Fruit fly (Drosophila melanogaster) whole organism, embryonic: ENCODE results near the gene CG13138.

Experiments
- Asciz ChIP-seq: fragments of 200-800 bp; sonication (Bioruptor generic); optimal IDR thresholded peaks from 2 replicates; lab custom pipeline; 2017; ENCODE audit warnings: missing biosample characterization, mild to moderate bottlenecking, missing genetic modification characterization, missing genetic modification reagents
- Awh ChIP-seq: fragments of 200-800 bp; sonication (Bioruptor generic); IDR thresholded peaks from 2 replicates; pipeline ENCODE4, ENCODE4 v1.3.6; 2022; ENCODE audit warnings: missing biosample characterization, missing genetic modification characterization
- Bdp1 ChIP-seq: fragments of 200-800 bp; sonication (Bioruptor generic); optimal IDR thresholded peaks from 3 replicates; lab custom pipeline; 2016; ENCODE audit warnings: missing biosample characterization, missing genetic modification characterization
- BtbVII ChIP-seq: fragments of 200-800 bp; sonication (Bioruptor generic); optimal IDR thresholded peaks from 3 replicates; lab custom pipeline; 2017; ENCODE audit warnings: missing biosample characterization, mild to moderate bottlenecking, missing genetic modification characterization
- C15 ChIP-seq: fragments of 200-800 bp; sonication (Bioruptor generic); IDR thresholded peaks from 3 replicates; pipeline ENCODE4 v1.3.6; 2022; ENCODE audit warnings: missing biosample characterization, missing genetic modification characterization
- CG11085 ChIP-seq: fragments of 200-800 bp; sonication (Bioruptor generic); IDR thresholded peaks from 2 replicates; pipeline ENCODE4 v1.3.6; 2022; ENCODE audit warnings: missing biosample characterization, missing genetic modification characterization
- CG11247 ChIP-seq: fragments of 200-800 bp; sonication (Bioruptor generic); IDR thresholded peaks from 2 replicates; pipeline ENCODE4 v1.3.6; 2022; ENCODE audit warnings: missing biosample characterization, missing genetic modification characterization
- CG13424 ChIP-seq: fragments of 200-800 bp; sonication (Bioruptor generic); optimal IDR thresholded peaks from 2 replicates; lab custom pipeline; 2019; ENCODE audit warnings: missing biosample characterization, mild to moderate bottlenecking, missing genetic modification characterization, moderate library complexity
- CG13894 ChIP-seq: fragments of 200-800 bp; sonication (Bioruptor generic); optimal IDR thresholded peaks from 3 replicates; lab custom pipeline; 2018; ENCODE audit warnings: missing biosample characterization, mild to moderate bottlenecking, missing genetic modification characterization, moderate library complexity
- CG14860 ChIP-seq: fragments of 200-800 bp; sonication (Bioruptor generic); IDR thresholded peaks from 3 replicates; pipeline ENCODE4 v1.3.6; 2022; ENCODE audit warnings: missing biosample characterization, missing genetic modification characterization; ENCODE audit not compliant: partially characterized antibody
- CG14965 ChIP-seq: fragments of 200-800 bp; sonication (Bioruptor generic); optimal IDR thresholded peaks from 2 replicates; lab custom pipeline; 2016; ENCODE audit warnings: missing biosample characterization, missing genetic modification characterization, borderline replicate concordance
- CG2199 ChIP-seq: fragments of 200-800 bp; sonication (Bioruptor generic); IDR thresholded peaks from 3 replicates; pipeline ENCODE4 v1.3.6; 2022; ENCODE audit warnings: missing biosample characterization, missing genetic modification characterization
- CG30403 ChIP-seq: fragments of 200-800 bp; sonication (Bioruptor generic); optimal IDR thresholded peaks from 3 replicates; lab custom pipeline; 2016; ENCODE audit warnings: missing biosample characterization, missing genetic modification characterization
- CG30431 ChIP-seq: fragments of 200-800 bp; sonication (Bioruptor generic); optimal IDR thresholded peaks from 2 replicates; lab custom pipeline; 2017; ENCODE audit warnings: missing biosample characterization, missing genetic modification characterization
- CG31441 ChIP-seq: fragments of 200-800 bp; sonication (Bioruptor generic); IDR thresholded peaks from 2 replicates; pipeline ENCODE4 v1.3.6; 2022; ENCODE audit warnings: missing biosample characterization, missing genetic modification characterization
- CG34422 ChIP-seq: fragments of 200-800 bp; sonication (Bioruptor generic); IDR thresholded peaks from 3 replicates; pipeline ENCODE4 v1.3.6; 2022; ENCODE audit warnings: missing biosample characterization, missing genetic modification characterization
- CG3726 ChIP-seq: fragments of 200-800 bp; sonication (Bioruptor generic); IDR thresholded peaks from 3 replicates; pipeline ENCODE4, ENCODE4 v1.3.6; 2022; ENCODE audit warnings: missing biosample characterization, missing genetic modification characterization
- CG6175 ChIP-seq: fragments of 200-800 bp; sonication (Bioruptor generic); IDR thresholded peaks from 3 replicates; pipeline ENCODE4 v1.3.6; 2022; ENCODE audit warnings: missing biosample characterization, missing genetic modification characterization
- CG6654 ChIP-seq: fragments of 200-800 bp; sonication (Bioruptor generic); optimal IDR thresholded peaks from 2 replicates; lab custom pipeline; 2017; ENCODE audit warnings: missing biosample characterization, mild to moderate bottlenecking, missing genetic modification characterization
- CG8089 ChIP-seq: fragments of 200-800 bp; sonication (Bioruptor generic); optimal IDR thresholded peaks from 3 replicates; lab custom pipeline; 2016; ENCODE audit warnings: missing biosample characterization, missing genetic modification characterization
- CG8359 ChIP-seq: fragments of 200-800 bp; sonication (Bioruptor generic); optimal IDR thresholded peaks from 2 replicates; lab custom pipeline; 2017; ENCODE audit warnings: missing biosample characterization, mild to moderate bottlenecking, missing genetic modification characterization, borderline replicate concordance
- CG8765 ChIP-seq: fragments of 200-800 bp; sonication (Bioruptor generic); IDR thresholded peaks from 2 replicates; pipeline ENCODE4 v1.3.6; 2022; ENCODE audit warnings: missing biosample characterization, missing genetic modification characterization
- CG9727 ChIP-seq: fragments of 200-800 bp; sonication (Bioruptor generic); optimal IDR thresholded peaks from 3 replicates; lab custom pipeline; 2017; ENCODE audit warnings: missing biosample characterization, mild to moderate bottlenecking, missing genetic modification characterization
- Gug ChIP-seq: fragments of 200-800 bp; sonication (Bioruptor generic); IDR thresholded peaks from 4 replicates; pipeline ENCODE4 v1.3.6; 2022; ENCODE audit warnings: missing biosample characterization, missing genetic modification characterization
- HLH54F ChIP-seq: fragments of 200-800 bp; sonication (Bioruptor generic); optimal IDR thresholded peaks from 3 replicates; lab custom pipeline; 2016; ENCODE audit warnings: missing biosample characterization, missing genetic modification characterization
- Hmx ChIP-seq: fragments of 200-800 bp; sonication (Bioruptor generic); optimal IDR thresholded peaks from 2 replicates; lab custom pipeline; 2016; ENCODE audit warnings: missing biosample characterization, missing genetic modification characterization
- Hr51 ChIP-seq, 2 experiments: fragments of 200-800 bp; sonication (Bioruptor generic); optimal IDR thresholded peaks; 2 replicates in 1 of 2; 3 replicates in 1 of 2; lab custom pipeline; 2016 to 2018; ENCODE audit warnings: missing biosample characterization in 2 of 2, missing genetic modification characterization in 2 of 2, mild to moderate bottlenecking in 1 of 2, moderate library complexity in 1 of 2
- NFAT ChIP-seq: fragments of 200-800 bp; sonication (Bioruptor generic); IDR thresholded peaks from 2 replicates; pipeline ENCODE4 v1.3.6; 2022; ENCODE audit warnings: missing biosample characterization, missing genetic modification characterization
- Oaz ChIP-seq: fragments of 200-800 bp; sonication (Bioruptor generic); IDR thresholded peaks from 2 replicates; pipeline ENCODE4 v1.3.6; 2022; ENCODE audit warnings: missing biosample characterization, missing genetic modification characterization
- Ravus ChIP-seq: fragments of 200-800 bp; sonication (Bioruptor generic); IDR thresholded peaks from 2 replicates; pipeline ENCODE4 v1.3.6; 2022; ENCODE audit warnings: missing biosample characterization, missing genetic modification characterization
- Rx ChIP-seq: fragments of 200-800 bp; sonication (Bioruptor generic); IDR thresholded peaks from 2 replicates; pipeline ENCODE4 v1.3.6; 2022; ENCODE audit warnings: missing biosample characterization, missing genetic modification characterization
- Spps ChIP-seq: fragments of 200-800 bp; sonication (Bioruptor generic); optimal IDR thresholded peaks from 2 replicates; lab custom pipeline; 2018; ENCODE audit warnings: missing biosample characterization, mild to moderate bottlenecking, missing genetic modification characterization
- Stat92E ChIP-seq, 3 experiments: fragments of >200 bp in 2 of 3; fragments of 200-800 bp in 1 of 3; sonication (Bioruptor generic) in 1 of 3; optimal IDR thresholded peaks; 2 replicates each; lab custom pipeline; 2017 to 2019; ENCODE audit warnings: missing biosample characterization in 3 of 3, missing genetic modification characterization in 3 of 3, mild to moderate bottlenecking in 1 of 3, moderate library complexity in 1 of 3
- YL-1 ChIP-seq: fragments of 200-800 bp; sonication (Bioruptor generic); optimal IDR thresholded peaks from 3 replicates; lab custom pipeline; 2017; ENCODE audit warnings: missing biosample characterization, mild to moderate bottlenecking, missing genetic modification characterization
- abd-A ChIP-seq: fragments of 200-800 bp; sonication (Bioruptor generic); optimal IDR thresholded peaks from 3 replicates; lab custom pipeline; 2019; ENCODE audit warnings: missing biosample characterization, mild to moderate bottlenecking, missing genetic modification characterization, moderate library complexity
- amos ChIP-seq: fragments of 200-800 bp; sonication (Bioruptor generic); IDR thresholded peaks from 2 replicates; pipeline ENCODE4 v1.3.6; 2022; ENCODE audit warnings: missing biosample characterization, missing genetic modification characterization; ENCODE audit not compliant: partially characterized antibody
- bigmax ChIP-seq: fragments of 200-800 bp; sonication (Bioruptor generic); optimal IDR thresholded peaks from 2 replicates; lab custom pipeline; 2018; ENCODE audit warnings: missing biosample characterization, mild to moderate bottlenecking, missing genetic modification characterization
- crp ChIP-seq, 2 experiments: fragments of 200-800 bp; sonication (Bioruptor generic); optimal IDR thresholded peaks; 2 replicates in 1 of 2; 3 replicates in 1 of 2; lab custom pipeline; 2017; ENCODE audit warnings: missing biosample characterization in 2 of 2, missing genetic modification characterization in 2 of 2, mild to moderate bottlenecking in 1 of 2, moderate library complexity in 1 of 2
- disco-r ChIP-seq: fragments of 200-800 bp; sonication (Bioruptor generic); optimal IDR thresholded peaks from 2 replicates; lab custom pipeline; 2016; ENCODE audit warnings: missing biosample characterization, missing genetic modification characterization
- ewg ChIP-seq: fragments of 200-800 bp; sonication (Bioruptor generic); optimal IDR thresholded peaks from 3 replicates; lab custom pipeline; 2017; ENCODE audit warnings: mild to moderate bottlenecking, missing biosample characterization, missing genetic modification reagents, missing genetic modification characterization
- fru ChIP-seq: fragments of >200 bp; optimal IDR thresholded peaks from 2 replicates; lab custom pipeline; 2017
- kah ChIP-seq: fragments of 200-800 bp; sonication (Bioruptor generic); optimal IDR thresholded peaks from 2 replicates; lab custom pipeline; 2018; ENCODE audit warnings: missing biosample characterization, mild to moderate bottlenecking, missing genetic modification characterization
- knrl ChIP-seq: fragments of 200-800 bp; sonication (Bioruptor generic); IDR thresholded peaks from 3 replicates; pipeline ENCODE4 v1.3.6; 2022; ENCODE audit warnings: missing biosample characterization, missing genetic modification characterization; ENCODE audit not compliant: partially characterized antibody
- lov ChIP-seq, 2 experiments: fragments of 200-800 bp in 1 of 2; fragments of >200 bp in 1 of 2; sonication (Bioruptor generic) in 1 of 2; IDR thresholded peaks in 1 of 2; optimal IDR thresholded peaks in 1 of 2; 2 replicates in 1 of 2; 3 replicates in 1 of 2; pipeline versions ENCODE4 v1.3.6 to Lab custom; 2017 to 2022; ENCODE audit warnings: missing biosample characterization in 1 of 2, missing genetic modification characterization in 1 of 2
- nom ChIP-seq: fragments of 200-800 bp; sonication (Bioruptor generic); optimal IDR thresholded peaks from 2 replicates; lab custom pipeline; 2017; ENCODE audit warnings: missing biosample characterization, missing genetic modification characterization, mild to moderate bottlenecking, moderate library complexity, missing genetic modification reagents
- onecut ChIP-seq: fragments of 200-800 bp; sonication (Bioruptor generic); IDR thresholded peaks from 2 replicates; pipeline ENCODE4 v1.3.6; 2022; ENCODE audit warnings: missing biosample characterization, missing genetic modification characterization
- pb ChIP-seq: fragments of 200-800 bp; sonication (Bioruptor generic); optimal IDR thresholded peaks from 3 replicates; lab custom pipeline; 2016; ENCODE audit warnings: missing biosample characterization, missing genetic modification characterization
- row ChIP-seq: fragments of 200-800 bp; sonication (Bioruptor generic); IDR thresholded peaks from 3 replicates; pipeline ENCODE4 v1.3.6; 2022; ENCODE audit warnings: missing biosample characterization, missing genetic modification characterization
- run ChIP-seq: fragments of 200-800 bp; sonication (Bioruptor generic); optimal IDR thresholded peaks from 3 replicates; lab custom pipeline; 2018; ENCODE audit warnings: missing biosample characterization, mild to moderate bottlenecking, missing genetic modification characterization
- sens ChIP-seq: fragments of 200-800 bp; sonication (Bioruptor generic); peaks from one replicate; lab custom pipeline; 2016; ENCODE audit warnings: missing biosample characterization, missing genetic modification characterization

Gene CG13138

dm6 chr2L:10334854-10335277 is 33.0 kb upstream of the CG13138 start (continued):
- TF ChIP-seq CG14860 (GFP tag; lab: Robert Waterston, UW) = no peak
- TF ChIP-seq CG9727 (GFP tag; lab: Kevin White, UChicago) = peak; percentile 57
- no peak for TF ChIP-seq fru
- TF ChIP-seq CG6175 (GFP tag; lab: Robert Waterston, UW) = no peak
- peak; percentile 12; the same call in 1 of the 3 replicates for TF ChIP-seq knrl (GFP tag; lab: Robert Waterston, UW)
- peak; percentile 99 for TF ChIP-seq abd-A
- TF ChIP-seq Ravus = no peak
- TF ChIP-seq Bdp1 (GFP tag; lab: Kevin White, UChicago) = no peak
- no peak for TF ChIP-seq CG8765 (GFP tag; lab: Robert Waterston, UW)
- TF ChIP-seq NFAT (GFP tag; lab: Robert Waterston, UW) = peak; percentile 70; the same call in 1 of the 2 replicates
- peak; percentile 49 for TF ChIP-seq CG31441 (GFP tag; lab: Robert Waterston, UW)
- TF ChIP-seq Gug (GFP tag; lab: Robert Waterston, UW) = no peak
- TF ChIP-seq CG30431 (GFP tag; lab: Kevin White, UChicago) = no peak
- peak; percentile 55 for TF ChIP-seq CG8089
- no peak for TF ChIP-seq CG3726
- TF ChIP-seq HLH54F (GFP tag; lab: Kevin White, UChicago) = peak; percentile 25
- TF ChIP-seq kah (GFP tag; lab: Kevin White, UChicago) = peak; percentile 76
- no peak for TF ChIP-seq CG11085 (GFP tag; lab: Robert Waterston, UW)
- TF ChIP-seq pb = peak; percentile 16
- TF ChIP-seq ewg = peak; percentile 26
- peak; percentile 57 for TF ChIP-seq bigmax
- no peak for TF ChIP-seq crp (GFP tag; optimal IDR thresholded peaks at IDR 0.05; lab: Kevin White, UChicago)
- TF ChIP-seq CG8359 = no peak
- TF ChIP-seq Hr51 (GFP tag; optimal IDR thresholded peaks at IDR 0.05; lab: Kevin White, UChicago) = peak in 1 of 2 experiments; percentile 40
- TF ChIP-seq CG34422 (GFP tag; lab: Robert Waterston, UW) = peak; percentile 54; the same call in 2 of the 3 replicates
- TF ChIP-seq Asciz (GFP tag; lab: Kevin White, UChicago) = peak; percentile 69
- peak; percentile 56 for TF ChIP-seq CG13424 (tag; lab: Kevin White, UChicago)
- TF ChIP-seq CG13894 (tag; lab: Kevin White, UChicago) = peak; percentile 93
- TF ChIP-seq CG11247 (GFP tag; lab: Robert Waterston, UW) = no peak
- peak; percentile 43 for TF ChIP-seq Spps (tag; lab: Kevin White, UChicago)
- no peak; the same call in 1 of the 2 replicates for TF ChIP-seq amos
- peak; percentile 71 for TF ChIP-seq BtbVII
- no peak for TF ChIP-seq Rx (GFP tag; lab: Robert Waterston, UW)
- TF ChIP-seq Awh (GFP tag; lab: Robert Waterston, UW) = peak; percentile 78; the same call in 1 of the 2 replicates
- peak; percentile 88 for TF ChIP-seq YL-1 (GFP tag; lab: Kevin White, UChicago)
- TF ChIP-seq disco-r (GFP tag; lab: Kevin White, UChicago) = peak; percentile 24
- TF ChIP-seq run = no peak
- peak; percentile 54 for TF ChIP-seq nom (GFP tag; lab: Kevin White, UChicago)
- TF ChIP-seq sens = peak; percentile 91
- TF ChIP-seq Hmx (GFP tag; lab: Kevin White, UChicago) = no peak
- TF ChIP-seq CG30403 = peak; percentile 13
- TF ChIP-seq CG6654 (GFP tag; lab: Kevin White, UChicago) = no peak
- TF ChIP-seq C15 = no peak
- TF ChIP-seq Oaz (GFP tag; lab: Robert Waterston, UW) = no peak
- no peak for TF ChIP-seq CG14965
- TF ChIP-seq lov (optimal IDR thresholded peaks at IDR 0.05; lab: Kevin White, UChicago) = no peak
- no peak for TF ChIP-seq lov (GFP tag; IDR thresholded peaks at IDR 0.05; lab: Robert Waterston, UW)
- peak; percentile 74 for TF ChIP-seq onecut (GFP tag; lab: Robert Waterston, UW)
- peak; percentile 70; the same call in 2 of the 3 replicates for TF ChIP-seq row (GFP tag; lab: Robert Waterston, UW)
- peak in 1 of 3 experiments; percentile 33 for TF ChIP-seq Stat92E (GFP tag; optimal IDR thresholded peaks at IDR 0.05; lab: Kevin White, UChicago)
- peak; percentile 86; the same call in 2 of the 3 replicates for TF ChIP-seq CG2199 (GFP tag; lab: Robert Waterston, UW)
